Fruit fly (Drosophila melanogaster) whole organism, embryonic: ENCODE results near the gene lqfR.

Source experiments
- Adf1 ChIP-seq: fragments of 200-800 bp; sonication (Bioruptor generic); IDR thresholded peaks from 2 replicates; pipeline ENCODE4 v1.3.6; 2022; ENCODE audit warnings: missing biosample characterization, missing genetic modification characterization
- Bdp1 ChIP-seq: fragments of 200-800 bp; sonication (Bioruptor generic); optimal IDR thresholded peaks from 3 replicates; lab custom pipeline; 2016; ENCODE audit warnings: missing biosample characterization, missing genetic modification characterization
- C15 ChIP-seq: fragments of 200-800 bp; sonication (Bioruptor generic); IDR thresholded peaks from 3 replicates; pipeline ENCODE4 v1.3.6; 2022; ENCODE audit warnings: missing biosample characterization, missing genetic modification characterization
- CG10543 ChIP-seq: fragments of 200-800 bp; sonication (Bioruptor generic); optimal IDR thresholded peaks from 3 replicates; lab custom pipeline; 2017; ENCODE audit warnings: missing biosample characterization, mild to moderate bottlenecking, missing genetic modification characterization, moderate library complexity
- CG11247 ChIP-seq: fragments of 200-800 bp; sonication (Bioruptor generic); IDR thresholded peaks from 2 replicates; pipeline ENCODE4 v1.3.6; 2022; ENCODE audit warnings: missing biosample characterization, missing genetic modification characterization
- CG11560 ChIP-seq: fragments of 200-800 bp; sonication (Bioruptor generic); IDR thresholded peaks from 3 replicates; pipeline ENCODE4 v1.3.6; 2022; ENCODE audit warnings: missing biosample characterization, missing genetic modification characterization
- CG1233 ChIP-seq: fragments of 200-800 bp; sonication (Bioruptor generic); optimal IDR thresholded peaks from 4 replicates; lab custom pipeline; 2018; ENCODE audit warnings: missing biosample characterization, mild to moderate bottlenecking, missing genetic modification characterization
- CG12391 ChIP-seq: fragments of 200-800 bp; sonication (Bioruptor generic); optimal IDR thresholded peaks from 3 replicates; lab custom pipeline; 2018; ENCODE audit warnings: missing biosample characterization, mild to moderate bottlenecking, missing genetic modification characterization, moderate library complexity
- CG13296 ChIP-seq: fragments of 200-800 bp; sonication (Bioruptor generic); optimal IDR thresholded peaks from 3 replicates; lab custom pipeline; 2018; ENCODE audit warnings: missing biosample characterization, mild to moderate bottlenecking, missing genetic modification characterization
- CG14441 ChIP-seq: fragments of 200-800 bp; sonication (Bioruptor generic); IDR thresholded peaks from 2 replicates; pipeline ENCODE4 v1.3.6; 2022; ENCODE audit warnings: missing biosample characterization, missing genetic modification characterization
- CG15011 ChIP-seq: fragments of 200-800 bp; sonication (Bioruptor generic); optimal IDR thresholded peaks from 3 replicates; lab custom pipeline; 2018; ENCODE audit warnings: missing biosample characterization, mild to moderate bottlenecking, missing genetic modification characterization
- CG17612 ChIP-seq: fragments of 200-800 bp; sonication (Bioruptor generic); IDR thresholded peaks from 2 replicates; pipeline ENCODE4 v1.3.6; 2022; ENCODE audit warnings: missing biosample characterization, missing genetic modification characterization
- CG18011 ChIP-seq: fragments of 200-800 bp; sonication (Bioruptor generic); optimal IDR thresholded peaks from 2 replicates; lab custom pipeline; 2017; ENCODE audit warnings: missing biosample characterization, missing genetic modification characterization, mild to moderate bottlenecking, moderate library complexity, missing genotype
- CG2199 ChIP-seq: fragments of 200-800 bp; sonication (Bioruptor generic); IDR thresholded peaks from 3 replicates; pipeline ENCODE4 v1.3.6; 2022; ENCODE audit warnings: missing biosample characterization, missing genetic modification characterization
- CG30431 ChIP-seq: fragments of 200-800 bp; sonication (Bioruptor generic); optimal IDR thresholded peaks from 2 replicates; lab custom pipeline; 2017; ENCODE audit warnings: missing biosample characterization, missing genetic modification characterization
- CG42726 ChIP-seq: fragments of 200-800 bp; sonication (Bioruptor generic); IDR thresholded peaks from 2 replicates; pipeline ENCODE4 v1.3.6; 2022; ENCODE audit warnings: missing biosample characterization, missing genetic modification characterization; ENCODE audit not compliant: partially characterized antibody
- CG5180 ChIP-seq: fragments of 200-800 bp; sonication (Bioruptor generic); optimal IDR thresholded peaks from 3 replicates; lab custom pipeline; 2017; ENCODE audit warnings: missing biosample characterization, missing genetic modification characterization, mild to moderate bottlenecking, moderate library complexity, missing genetic modification reagents
- CG8089 ChIP-seq: fragments of 200-800 bp; sonication (Bioruptor generic); optimal IDR thresholded peaks from 3 replicates; lab custom pipeline; 2016; ENCODE audit warnings: missing biosample characterization, missing genetic modification characterization
- CG8359 ChIP-seq: fragments of 200-800 bp; sonication (Bioruptor generic); optimal IDR thresholded peaks from 2 replicates; lab custom pipeline; 2017; ENCODE audit warnings: missing biosample characterization, mild to moderate bottlenecking, missing genetic modification characterization, borderline replicate concordance
- CG9817 ChIP-seq: fragments of 200-800 bp; sonication (Bioruptor generic); optimal IDR thresholded peaks from 2 replicates; lab custom pipeline; 2018; ENCODE audit warnings: missing biosample characterization, mild to moderate bottlenecking, missing genetic modification characterization, moderate library complexity
- CG9932 ChIP-seq: fragments of 200-800 bp; sonication (Bioruptor generic); IDR thresholded peaks from 2 replicates; pipeline ENCODE4 v1.3.6; 2022; ENCODE audit warnings: missing biosample characterization, missing genetic modification characterization
- CHES-1-like ChIP-seq: fragments of 200-800 bp; sonication (Bioruptor generic); optimal IDR thresholded peaks from 2 replicates; lab custom pipeline; 2016; ENCODE audit warnings: missing biosample characterization, missing genetic modification characterization
- Dip3 ChIP-seq: fragments of 200-800 bp; sonication (Bioruptor generic); optimal IDR thresholded peaks from 3 replicates; lab custom pipeline; 2016; ENCODE audit warnings: missing biosample characterization, missing genetic modification characterization
- Fer3 ChIP-seq: fragments of 200-800 bp; sonication (Bioruptor generic); optimal IDR thresholded peaks from 2 replicates; lab custom pipeline; 2018; ENCODE audit warnings: missing biosample characterization, mild to moderate bottlenecking, missing genetic modification characterization, moderate library complexity
- HLH54F ChIP-seq: fragments of 200-800 bp; sonication (Bioruptor generic); optimal IDR thresholded peaks from 3 replicates; lab custom pipeline; 2016; ENCODE audit warnings: missing biosample characterization, missing genetic modification characterization
- Hsf ChIP-seq: fragments of 200-800 bp; sonication (Bioruptor generic); optimal IDR thresholded peaks from 3 replicates; lab custom pipeline; 2016; ENCODE audit warnings: missing biosample characterization, missing genetic modification characterization
- NFAT ChIP-seq: fragments of 200-800 bp; sonication (Bioruptor generic); IDR thresholded peaks from 2 replicates; pipeline ENCODE4 v1.3.6; 2022; ENCODE audit warnings: missing biosample characterization, missing genetic modification characterization
- Xrp1 ChIP-seq: fragments of 200-800 bp; sonication (Bioruptor generic); IDR thresholded peaks from 2 replicates; pipeline ENCODE4 v1.3.6; 2022; ENCODE audit warnings: missing biosample characterization, missing genetic modification characterization
- az2 ChIP-seq: fragments of 200-800 bp; sonication (Bioruptor generic); optimal IDR thresholded peaks from 3 replicates; lab custom pipeline; 2016; ENCODE audit warnings: missing biosample characterization, missing genetic modification characterization
- caup ChIP-seq: fragments of 200-800 bp; sonication (Bioruptor generic); optimal IDR thresholded peaks from 3 replicates; lab custom pipeline; 2017; ENCODE audit warnings: missing biosample characterization, mild to moderate bottlenecking, missing genetic modification characterization, moderate library complexity; ENCODE audit not compliant: severe bottlenecking
- crol ChIP-seq: fragments of 200-800 bp; sonication (Bioruptor generic); IDR thresholded peaks from 2 replicates; pipeline ENCODE4 v1.3.6; 2022; ENCODE audit warnings: missing biosample characterization, missing genetic modification characterization
- dati ChIP-seq: fragments of 200-800 bp; sonication (Bioruptor generic); IDR thresholded peaks from 2 replicates; pipeline ENCODE4 v1.3.6; 2022; ENCODE audit warnings: missing biosample characterization, missing genetic modification characterization
- dmrt99B ChIP-seq: fragments of 200-800 bp; sonication (Bioruptor generic); optimal IDR thresholded peaks from 2 replicates; lab custom pipeline; 2018; ENCODE audit warnings: missing biosample characterization, mild to moderate bottlenecking, missing genetic modification characterization, moderate library complexity
- fru ChIP-seq: fragments of >200 bp; optimal IDR thresholded peaks from 2 replicates; lab custom pipeline; 2017
- gcm2 ChIP-seq: fragments of 200-800 bp; sonication (Bioruptor generic); optimal IDR thresholded peaks from 2 replicates; lab custom pipeline; 2016; ENCODE audit warnings: missing biosample characterization, missing genetic modification characterization
- lmd ChIP-seq: fragments of 200-800 bp; sonication (Bioruptor generic); IDR thresholded peaks from 2 replicates; pipeline ENCODE4 v1.3.6; 2022; ENCODE audit warnings: missing biosample characterization, missing genetic modification characterization
- maf-S ChIP-seq: fragments of 200-800 bp; sonication (Bioruptor generic); optimal IDR thresholded peaks from 2 replicates; lab custom pipeline; 2016; ENCODE audit warnings: missing biosample characterization, missing genetic modification characterization
- mld ChIP-seq: fragments of 200-800 bp; sonication (Bioruptor generic); IDR thresholded peaks from 3 replicates; pipeline ENCODE4 v1.3.6; 2022; ENCODE audit warnings: missing biosample characterization, missing genetic modification characterization; ENCODE audit not compliant: partially characterized antibody
- odd ChIP-seq: fragments of 200-800 bp; sonication (Bioruptor generic); optimal IDR thresholded peaks from 2 replicates; lab custom pipeline; 2017; ENCODE audit warnings: missing biosample characterization, mild to moderate bottlenecking, missing genetic modification characterization
- rib ChIP-seq: fragments of 200-800 bp; sonication (Bioruptor generic); IDR thresholded peaks from 2 replicates; pipeline ENCODE4 v1.3.6; 2022; ENCODE audit warnings: missing biosample characterization, missing genetic modification characterization
- scrt ChIP-seq: fragments of 200-800 bp; sonication (Bioruptor generic); optimal IDR thresholded peaks from 2 replicates; lab custom pipeline; 2018; ENCODE audit warnings: missing biosample characterization, mild to moderate bottlenecking, missing genetic modification characterization, moderate library complexity
- sens ChIP-seq: fragments of 200-800 bp; sonication (Bioruptor generic); peaks from one replicate; lab custom pipeline; 2016; ENCODE audit warnings: missing biosample characterization, missing genetic modification characterization
- slp2 ChIP-seq: fragments of 200-800 bp; sonication (Bioruptor generic); optimal IDR thresholded peaks from 2 replicates; lab custom pipeline; 2016; ENCODE audit warnings: missing biosample characterization, missing genetic modification characterization
- sna ChIP-seq: fragments of 200-800 bp; sonication (Bioruptor generic); IDR thresholded peaks from 2 replicates; pipeline ENCODE4 v1.3.6; 2022; ENCODE audit warnings: missing biosample characterization, missing genetic modification characterization; ENCODE audit not compliant: partially characterized antibody
- ssp ChIP-seq: fragments of 200-800 bp; sonication (Bioruptor generic); IDR thresholded peaks from 2 replicates; pipeline ENCODE4 v1.3.6; 2022; ENCODE audit warnings: missing biosample characterization, missing genetic modification characterization
- toy ChIP-seq: fragments of 200-800 bp; sonication (Bioruptor generic); IDR thresholded peaks from 2 replicates; pipeline ENCODE4 v1.3.6; 2022; ENCODE audit warnings: missing biosample characterization, missing genetic modification characterization
- vfl ChIP-seq: fragments of 200-800 bp; sonication (Bioruptor generic); optimal IDR thresholded peaks from 2 replicates; lab custom pipeline; 2016; ENCODE audit warnings: missing biosample characterization, missing genetic modification characterization
- vnd ChIP-seq: fragments of 200-800 bp; sonication (Bioruptor generic); IDR thresholded peaks from 3 replicates; pipeline ENCODE4 v1.3.6; 2022; ENCODE audit warnings: missing biosample characterization, missing genetic modification characterization; ENCODE audit not compliant: partially characterized antibody
- z ChIP-seq: fragments of 200-800 bp; sonication (Bioruptor generic); IDR thresholded peaks from 3 replicates; pipeline ENCODE4 v1.3.6; 2022; ENCODE audit warnings: missing biosample characterization, missing genetic modification characterization

Gene lqfR

dm6 chr3R:22461673-22462585, 50.8 kb downstream of the lqfR start, which contains the start of the genes Rpn7 and AP-2mu (continued):
- TF ChIP-seq odd (GFP tag; lab: Kevin White, UChicago): no peak
- no peak for TF ChIP-seq NFAT
- TF ChIP-seq CG8359: no peak
- no peak for TF ChIP-seq dmrt99B (tag; lab: Kevin White, UChicago)
- TF ChIP-seq sens (GFP tag; lab: Kevin White, UChicago): peak; percentile 78
- no peak for TF ChIP-seq CG14441
- TF ChIP-seq fru (lab: Kevin White, UChicago): no peak
- no peak for TF ChIP-seq maf-S
- no peak for TF ChIP-seq toy (GFP tag; lab: Robert Waterston, UW)
- TF ChIP-seq CG10543 (GFP tag; lab: Kevin White, UChicago): no peak
- TF ChIP-seq sna: no peak
- peak; percentile 43; the same call in 1 of the 2 replicates for TF ChIP-seq CG9932
- TF ChIP-seq C15: no peak
- no peak for TF ChIP-seq HLH54F (GFP tag; lab: Kevin White, UChicago)
- no peak for TF ChIP-seq CG42726
- no peak for TF ChIP-seq CG13296 (GFP tag; lab: Kevin White, UChicago)
- no peak for TF ChIP-seq CG15011 (GFP tag; lab: Kevin White, UChicago)
- no peak for TF ChIP-seq lmd (GFP tag; lab: Robert Waterston, UW)
- TF ChIP-seq caup: no peak
- TF ChIP-seq CG9817 (tag; lab: Kevin White, UChicago): no peak
- no peak for TF ChIP-seq Xrp1 (GFP tag; lab: Robert Waterston, UW)
- TF ChIP-seq az2 (GFP tag; lab: Kevin White, UChicago): peak; percentile 23
- no peak for TF ChIP-seq CG8089 (GFP tag; lab: Kevin White, UChicago)
- no peak for TF ChIP-seq dati (GFP tag; lab: Robert Waterston, UW)
- TF ChIP-seq CG5180 (GFP tag; lab: Kevin White, UChicago): no peak
- TF ChIP-seq z: no peak
- TF ChIP-seq scrt: no peak
- no peak for TF ChIP-seq CG2199
- no peak for TF ChIP-seq Dip3 (GFP tag; lab: Kevin White, UChicago)
- TF ChIP-seq CG30431 (GFP tag; lab: Kevin White, UChicago): no peak
- TF ChIP-seq ssp (GFP tag; lab: Robert Waterston, UW): no peak
- TF ChIP-seq slp2 (GFP tag; lab: Kevin White, UChicago): no peak
- no peak for TF ChIP-seq Fer3 (tag; lab: Kevin White, UChicago)
- no peak for TF ChIP-seq mld
- no peak for TF ChIP-seq CG17612 (GFP tag; lab: Robert Waterston, UW)
- TF ChIP-seq CHES-1-like (GFP tag; lab: Kevin White, UChicago): no peak
- TF ChIP-seq Adf1 (GFP tag; lab: Robert Waterston, UW): no peak
- no peak for TF ChIP-seq Hsf (GFP tag; lab: Kevin White, UChicago)
- TF ChIP-seq CG18011 (GFP tag; lab: Kevin White, UChicago): no peak
- no peak for TF ChIP-seq CG11247
- TF ChIP-seq CG1233 (GFP tag; lab: Kevin White, UChicago): no peak
- no peak for TF ChIP-seq CG11560
- TF ChIP-seq rib (GFP tag; lab: Robert Waterston, UW): no peak
- no peak for TF ChIP-seq vfl (GFP tag; lab: Kevin White, UChicago)
- TF ChIP-seq crol (GFP tag; lab: Robert Waterston, UW): no peak
- peak; percentile 66 for TF ChIP-seq CG12391
- TF ChIP-seq vnd: no peak
- TF ChIP-seq gcm2 (GFP tag; lab: Kevin White, UChicago): no peak
- no peak for TF ChIP-seq Bdp1 (GFP tag; lab: Kevin White, UChicago)
